Fruit fly (Drosophila melanogaster): ENCODE results near the gene chico.

The chico gene

DNA sequence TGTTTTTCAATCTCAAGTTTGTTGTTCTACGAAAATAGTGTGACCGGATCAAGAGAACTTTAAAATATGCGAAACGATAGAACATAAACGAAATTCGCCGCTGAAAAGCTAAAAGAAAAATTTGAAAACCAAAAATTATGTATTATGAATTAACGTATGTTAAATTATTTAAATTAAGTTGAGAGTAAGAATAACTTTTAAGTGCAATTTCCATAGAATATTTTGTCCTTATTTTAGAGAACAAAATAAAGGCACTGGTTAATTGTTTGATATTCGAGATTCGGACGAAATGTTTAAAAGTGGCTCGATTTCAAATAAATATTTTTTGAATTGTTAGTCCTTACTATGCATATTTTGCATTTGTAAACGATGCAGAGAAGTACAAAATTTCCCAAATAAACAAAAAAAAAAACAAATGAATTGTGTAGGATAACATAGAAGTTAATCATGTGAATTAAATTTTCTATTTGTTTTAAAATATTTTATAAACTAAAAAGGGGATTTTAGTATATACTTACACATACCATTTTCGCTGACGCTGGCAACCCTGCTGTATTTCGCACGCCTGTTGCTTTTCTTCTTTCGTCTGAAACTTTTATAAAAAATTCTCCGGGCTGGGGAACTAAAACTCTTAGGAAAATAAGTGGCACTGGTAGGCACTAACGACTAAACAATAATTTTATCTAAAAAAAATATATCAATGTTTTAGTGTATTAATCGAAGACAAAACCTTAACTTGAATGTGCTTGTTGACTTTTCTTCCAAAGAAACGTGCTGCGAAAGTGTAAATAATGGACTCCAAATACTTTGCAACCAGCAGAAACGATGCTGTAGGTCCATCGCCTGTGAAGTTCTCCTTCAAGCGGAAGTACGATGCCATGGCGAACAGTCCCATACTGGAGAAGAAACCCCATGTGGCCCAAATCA lies 36.0 kb downstream of the chico start, which contains the start of the genes CG5727 and ath (continued):
- TF ChIP-seq CG14860 (GFP tag; IDR thresholded peaks at IDR 0.05; ENCODE audit: partially characterized antibody): no peak
- TF ChIP-seq NK7.1 (GFP tag; optimal IDR thresholded peaks at IDR 0.05): no peak
- no peak for TF ChIP-seq Jarid2 (GFP tag; optimal IDR thresholded peaks at IDR 0.05)
- TF ChIP-seq tin (GFP tag; optimal IDR thresholded peaks at IDR 0.05): no peak
- TF ChIP-seq hth (optimal IDR thresholded peaks at IDR 0.05): no peak
- TF ChIP-seq Opbp (GFP tag; IDR thresholded peaks at IDR 0.05; ENCODE audit: partially characterized antibody): no peak
- no peak for TF ChIP-seq CG8944 (GFP tag; optimal IDR thresholded peaks at IDR 0.05)
- no peak for TF ChIP-seq CG13287 (GFP tag; IDR thresholded peaks at IDR 0.05; ENCODE audit: partially characterized antibody)
- no peak for TF ChIP-seq kni (GFP tag; optimal IDR thresholded peaks at IDR 0.05)
- TF ChIP-seq CG10959 (GFP tag; IDR thresholded peaks at IDR 0.05): no peak
- no peak for TF ChIP-seq gsb (GFP tag; IDR thresholded peaks at IDR 0.05)
- TF ChIP-seq CG17359 (tag; optimal IDR thresholded peaks at IDR 0.05): peak; percentile 7
- TF ChIP-seq Fer1 (GFP tag; optimal IDR thresholded peaks at IDR 0.05): peak; percentile 45
- no peak for TF ChIP-seq mirr (GFP tag; optimal IDR thresholded peaks at IDR 0.05)
- no peak for TF ChIP-seq Blimp-1 (GFP tag; optimal IDR thresholded peaks at IDR 0.05)
- TF ChIP-seq salm (tag; optimal IDR thresholded peaks at IDR 0.05): no peak
- TF ChIP-seq CG3065 (GFP tag; optimal IDR thresholded peaks at IDR 0.05): no peak
- TF ChIP-seq CG17328 (GFP tag; IDR thresholded peaks at IDR 0.05): no peak
- no peak for TF ChIP-seq CG1647 (GFP tag; optimal IDR thresholded peaks at IDR 0.05)
- no peak for TF ChIP-seq CG18619 (GFP tag; optimal IDR thresholded peaks at IDR 0.05)
- TF ChIP-seq Sox100B (GFP tag; optimal IDR thresholded peaks at IDR 0.05): peak; percentile 34
- no peak for TF ChIP-seq CG2202 (tag; optimal IDR thresholded peaks at IDR 0.05)
- no peak for TF ChIP-seq caup (GFP tag; optimal IDR thresholded peaks at IDR 0.05; ENCODE audit: severe bottlenecking)
- no peak for TF ChIP-seq nerfin-2 (GFP tag; IDR thresholded peaks at IDR 0.05; ENCODE audit: partially characterized antibody)
- no peak for TF ChIP-seq HLHmδ (GFP tag; optimal IDR thresholded peaks at IDR 0.05)
- TF ChIP-seq jumu (GFP tag; optimal IDR thresholded peaks at IDR 0.05): no peak
- no peak for TF ChIP-seq disco-r (GFP tag; optimal IDR thresholded peaks at IDR 0.05)
- peak; percentile 88 for TF ChIP-seq kah (GFP tag; optimal IDR thresholded peaks at IDR 0.05)
- TF ChIP-seq Eip74EF (GFP tag; optimal IDR thresholded peaks at IDR 0.05): no peak
- no peak for TF ChIP-seq CG2116 (GFP tag; optimal IDR thresholded peaks at IDR 0.05)
- no peak for TF ChIP-seq rib (GFP tag; IDR thresholded peaks at IDR 0.05)
- TF ChIP-seq danr (GFP tag; IDR thresholded peaks at IDR 0.05): no peak
- TF ChIP-seq HHEX (GFP tag; optimal IDR thresholded peaks at IDR 0.05): no peak
- no peak for TF ChIP-seq stwl (tag; optimal IDR thresholded peaks at IDR 0.05)
- no peak for TF ChIP-seq CG1024 (GFP tag; IDR thresholded peaks at IDR 0.05)
- no peak for TF ChIP-seq Myb (GFP tag; optimal IDR thresholded peaks at IDR 0.05)
- no peak for TF ChIP-seq NFAT (GFP tag; IDR thresholded peaks at IDR 0.05)
- TF ChIP-seq Vsx1 (GFP tag; optimal IDR thresholded peaks at IDR 0.05): no peak
- TF ChIP-seq klu (GFP tag; IDR thresholded peaks at IDR 0.05): no peak
- TF ChIP-seq CG6654 (GFP tag; optimal IDR thresholded peaks at IDR 0.05): no peak
- TF ChIP-seq ato (GFP tag; IDR thresholded peaks at IDR 0.05; ENCODE audit: partially characterized antibody): no peak
- no peak for TF ChIP-seq Hr3 (GFP tag; optimal IDR thresholded peaks at IDR 0.05)
- no peak for TF ChIP-seq luna (GFP tag; optimal IDR thresholded peaks at IDR 0.05)
- peak; percentile 37; the same call in 1 of the 3 replicates for TF ChIP-seq so (GFP tag; IDR thresholded peaks at IDR 0.05)
- peak; percentile 61; the same call in 2 of the 3 replicates for TF ChIP-seq CG17361 (GFP tag; IDR thresholded peaks at IDR 0.05)
- peak; percentile 38; the same call in 1 of the 2 replicates for TF ChIP-seq Awh (GFP tag; IDR thresholded peaks at IDR 0.05)
- TF ChIP-seq CG3281 (GFP tag; optimal IDR thresholded peaks at IDR 0.05): no peak
- no peak for TF ChIP-seq CrebB (tag; optimal IDR thresholded peaks at IDR 0.05)
- TF ChIP-seq BtbVII (GFP tag; optimal IDR thresholded peaks at IDR 0.05): no peak
